Worm (Caenorhabditis elegans): ENCODE results near the gene ZK177.11.

DNA sequence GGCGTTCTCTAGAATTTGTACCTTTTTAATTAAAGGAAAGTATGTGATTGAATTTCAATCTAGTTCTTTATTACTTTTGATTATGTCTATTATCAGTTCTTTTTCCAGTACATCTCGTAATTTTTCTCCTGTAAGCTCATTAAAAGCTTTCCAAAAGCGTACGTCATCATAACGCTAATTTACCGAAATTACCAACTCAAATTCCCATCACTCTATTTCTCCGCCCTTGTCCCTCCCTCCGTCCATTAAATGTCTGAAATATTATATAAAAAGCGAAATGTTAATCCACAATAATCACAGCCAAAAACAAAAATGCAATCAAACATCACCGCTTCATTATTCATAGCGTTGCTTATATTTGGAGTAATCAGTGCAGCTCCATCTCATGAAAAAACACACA, 31.6 kb downstream of the ZK177.11 start, which contains the start of gene ins-12:
- TF ChIP-seq mab-5 (tag; optimal IDR thresholded peaks at IDR 0.05) (no peak), unc-39 (tag; optimal IDR thresholded peaks at IDR 0.05) (no peak), lin-32 (GFP tag; optimal IDR thresholded peaks at IDR 0.05) (no peak), drap-1 (GFP tag; optimal IDR thresholded peaks at IDR 0.05) (no peak), elt-3 (tag; optimal IDR thresholded peaks at IDR 0.05) (no peak), unc-62 (GFP tag; optimal IDR thresholded peaks at IDR 0.05) (no peak), hlh-1 (tag; optimal IDR thresholded peaks at IDR 0.05) (no peak), nhr-76 (tag; optimal IDR thresholded peaks at IDR 0.05) (no peak), ceh-83 (GFP tag; optimal IDR thresholded peaks at IDR 0.05) (no peak), pha-4 (tag; optimal IDR thresholded peaks at IDR 0.05) (no peak), nhr-237 (tag; optimal IDR thresholded peaks at IDR 0.05) (no peak), elt-1 (tag; optimal IDR thresholded peaks at IDR 0.05; ENCODE audit: borderline replicate concordance, insufficient read depth) (no peak), mep-1 (tag; optimal IDR thresholded peaks at IDR 0.05) (no peak), sem-2 (GFP tag; optimal IDR thresholded peaks at IDR 0.05) (no peak)
